Fruit fly (Drosophila melanogaster) whole organism, adult: Measurements from ENCODE around the gene Dnaaf5.

ENCODE experiments used
- CG11617 ChIP-seq: fragments of 200-800 bp; sonication (Bioruptor generic); optimal IDR thresholded peaks from 2 replicates; lab custom pipeline; 2017; ENCODE audit warnings: mild to moderate bottlenecking, missing biosample characterization, missing genetic modification reagents, missing genetic modification characterization
- CG12768 ChIP-seq: fragments of 200-800 bp; sonication (Bioruptor generic); optimal IDR thresholded peaks from 2 replicates; lab custom pipeline; 2017; ENCODE audit warnings: missing biosample characterization, missing genetic modification characterization, mild to moderate bottlenecking, moderate library complexity, missing genetic modification reagents
- CG14711 ChIP-seq: fragments of 200-800 bp; sonication (Bioruptor generic); optimal IDR thresholded peaks from 2 replicates; lab custom pipeline; 2018; ENCODE audit warnings: missing biosample characterization, mild to moderate bottlenecking, missing genetic modification characterization, moderate library complexity
- CG1620 ChIP-seq: fragments of 200-800 bp; sonication (Bioruptor generic); optimal IDR thresholded peaks from 2 replicates; lab custom pipeline; 2016; ENCODE audit warnings: missing biosample characterization, missing genetic modification characterization
- CG33017 ChIP-seq: fragments of 200-800 bp; sonication (Bioruptor generic); optimal IDR thresholded peaks from 2 replicates; lab custom pipeline; 2018; ENCODE audit warnings: missing biosample characterization, mild to moderate bottlenecking, missing genetic modification characterization, moderate library complexity
- CG5204 ChIP-seq: fragments of 200-800 bp; sonication (Bioruptor generic); optimal IDR thresholded peaks from 2 replicates; lab custom pipeline; 2016; ENCODE audit warnings: missing biosample characterization, missing genetic modification characterization
- CG7101 ChIP-seq: fragments of 200-800 bp; sonication (Bioruptor generic); optimal IDR thresholded peaks from 2 replicates; lab custom pipeline; 2018; ENCODE audit warnings: missing biosample characterization, mild to moderate bottlenecking, missing genetic modification characterization, moderate library complexity
- Crg-1 ChIP-seq: fragments of 200-800 bp; sonication (Bioruptor generic); optimal IDR thresholded peaks from 2 replicates; lab custom pipeline; 2016; ENCODE audit warnings: missing biosample characterization, missing genetic modification characterization
- Hr96 ChIP-seq: fragments of 200-800 bp; sonication (Bioruptor generic); optimal IDR thresholded peaks from 2 replicates; lab custom pipeline; 2016; ENCODE audit warnings: missing biosample characterization, missing genetic modification characterization
- bab1 ChIP-seq: fragments of 200-800 bp; sonication (Bioruptor generic); optimal IDR thresholded peaks from 3 replicates; lab custom pipeline; 2019; ENCODE audit warnings: missing biosample characterization, mild to moderate bottlenecking, missing genetic modification characterization, moderate library complexity
- kay ChIP-seq: fragments of 200-800 bp; sonication (Bioruptor generic); peaks from one replicate; lab custom pipeline; 2016; ENCODE audit warnings: missing biosample characterization, missing genetic modification characterization, borderline replicate concordance
- ovo ChIP-seq: fragments of 200-800 bp; sonication (Bioruptor generic); optimal IDR thresholded peaks from 2 replicates; lab custom pipeline; 2016; ENCODE audit warnings: missing biosample characterization, missing genetic modification characterization
- pad ChIP-seq: fragments of 200-800 bp; sonication (Bioruptor generic); optimal IDR thresholded peaks from 3 replicates; lab custom pipeline; 2017; ENCODE audit warnings: missing biosample characterization, missing genetic modification characterization, mild to moderate bottlenecking, moderate library complexity, missing genetic modification reagents

dm6 chr3R:14386088-14386822, 24.7 kb upstream of the Dnaaf5 start:
- no peak for TF ChIP-seq CG11617
- TF ChIP-seq CG12768 (GFP tag; lab: Kevin White, UChicago), result no peak
- no peak for TF ChIP-seq Hr96 (GFP tag; lab: Kevin White, UChicago)
- TF ChIP-seq kay (GFP tag; lab: Kevin White, UChicago), result no peak
- no peak for TF ChIP-seq CG14711 (tag; lab: Kevin White, UChicago)
- TF ChIP-seq Crg-1 (GFP tag; lab: Kevin White, UChicago), result no peak
- TF ChIP-seq pad (GFP tag; lab: Kevin White, UChicago), result no peak
- no peak for TF ChIP-seq CG33017 (tag; lab: Kevin White, UChicago)
- no peak for TF ChIP-seq CG1620
- TF ChIP-seq CG7101, result no peak
- no peak for TF ChIP-seq ovo (GFP tag; lab: Kevin White, UChicago)
- TF ChIP-seq bab1 (GFP tag; lab: Kevin White, UChicago), result no peak
- no peak for TF ChIP-seq CG5204
